Fruit fly (Drosophila melanogaster) whole organism, embryonic: ENCODE data around the gene CG8892.

Experiments used
- Antp ChIP-seq: fragments of 200-800 bp; sonication (Bioruptor generic); optimal IDR thresholded peaks from 3 replicates; lab custom pipeline; 2016; ENCODE audit warnings: missing biosample characterization, missing genetic modification characterization
- Atf6 ChIP-seq: fragments of 200-800 bp; sonication (Bioruptor generic); IDR thresholded peaks from 2 replicates; pipeline ENCODE4 v1.3.6; 2022; ENCODE audit warnings: missing biosample characterization, missing genetic modification characterization
- CG10366 ChIP-seq: fragments of 200-800 bp; sonication (Bioruptor generic); IDR thresholded peaks from 2 replicates; pipeline ENCODE4 v1.3.6; 2022; ENCODE audit warnings: missing biosample characterization, missing genetic modification characterization
- CG11085 ChIP-seq: fragments of 200-800 bp; sonication (Bioruptor generic); IDR thresholded peaks from 2 replicates; pipeline ENCODE4 v1.3.6; 2022; ENCODE audit warnings: missing biosample characterization, missing genetic modification characterization
- CG11398 ChIP-seq: fragments of 200-800 bp; sonication (Bioruptor generic); optimal IDR thresholded peaks from 2 replicates; lab custom pipeline; 2016; ENCODE audit warnings: missing biosample characterization, missing genetic modification characterization
- CG12769 ChIP-seq: fragments of 200-800 bp; sonication (Bioruptor generic); optimal IDR thresholded peaks from 2 replicates; lab custom pipeline; 2019; ENCODE audit warnings: missing biosample characterization, mild to moderate bottlenecking, missing genetic modification characterization, moderate library complexity
- CG16863 ChIP-seq: fragments of 200-800 bp; sonication (Bioruptor generic); optimal IDR thresholded peaks from 3 replicates; lab custom pipeline; 2016; ENCODE audit warnings: missing biosample characterization, missing genetic modification characterization
- CG17385 ChIP-seq: fragments of 200-800 bp; sonication (Bioruptor generic); optimal IDR thresholded peaks from 3 replicates; lab custom pipeline; 2018; ENCODE audit warnings: missing biosample characterization, mild to moderate bottlenecking, missing genetic modification characterization
- CG17568 ChIP-seq: fragments of 200-800 bp; sonication (Bioruptor generic); optimal IDR thresholded peaks from 2 replicates; lab custom pipeline; 2018; ENCODE audit warnings: missing biosample characterization, mild to moderate bottlenecking, missing genetic modification characterization, moderate library complexity
- CG17829 ChIP-seq: fragments of 200-800 bp; optimal IDR thresholded peaks from 2 replicates; lab custom pipeline; 2019; ENCODE audit warnings: missing biosample characterization, mild to moderate bottlenecking, missing genetic modification characterization, moderate library complexity
- CG18476 ChIP-seq: fragments of 200-800 bp; sonication (Bioruptor generic); optimal IDR thresholded peaks from 2 replicates; lab custom pipeline; 2016; ENCODE audit warnings: missing biosample characterization, mild to moderate bottlenecking, missing genetic modification characterization
- CG2116 ChIP-seq: fragments of 200-800 bp; sonication (Bioruptor generic); optimal IDR thresholded peaks from 3 replicates; lab custom pipeline; 2018; ENCODE audit warnings: missing biosample characterization, mild to moderate bottlenecking, missing genetic modification characterization
- CG2199 ChIP-seq: fragments of 200-800 bp; sonication (Bioruptor generic); IDR thresholded peaks from 3 replicates; pipeline ENCODE4 v1.3.6; 2022; ENCODE audit warnings: missing biosample characterization, missing genetic modification characterization
- CG30020 ChIP-seq: fragments of 200-800 bp; optimal IDR thresholded peaks from 2 replicates; lab custom pipeline; 2019; ENCODE audit warnings: missing biosample characterization, mild to moderate bottlenecking, missing genetic modification characterization, moderate library complexity
- CG32532 ChIP-seq: fragments of 200-800 bp; sonication (Bioruptor generic); IDR thresholded peaks from 2 replicates; pipeline ENCODE4 v1.3.6; 2022; ENCODE audit warnings: missing biosample characterization, missing genetic modification characterization
- CG33557 ChIP-seq: fragments of 200-800 bp; sonication (Bioruptor generic); optimal IDR thresholded peaks from 2 replicates; lab custom pipeline; 2019; ENCODE audit warnings: missing biosample characterization, mild to moderate bottlenecking, missing genetic modification characterization, moderate library complexity
- CG4820 ChIP-seq: fragments of 200-800 bp; sonication (Bioruptor generic); optimal IDR thresholded peaks from 3 replicates; lab custom pipeline; 2016; ENCODE audit warnings: missing biosample characterization, missing genetic modification characterization
- CG6813 ChIP-seq: fragments of 200-800 bp; sonication (Bioruptor generic); optimal IDR thresholded peaks from 2 replicates; lab custom pipeline; 2017; ENCODE audit warnings: missing biosample characterization, missing genetic modification characterization, mild to moderate bottlenecking, moderate library complexity, missing genetic modification reagents
- CG6854 ChIP-seq: fragments of 200-800 bp; sonication (Bioruptor generic); optimal IDR thresholded peaks from 3 replicates; lab custom pipeline; 2017; ENCODE audit warnings: missing biosample characterization, mild to moderate bottlenecking, missing genetic modification characterization
- CG7963 ChIP-seq: fragments of 200-800 bp; sonication (Bioruptor generic); IDR thresholded peaks from 3 replicates; pipeline ENCODE4 v1.3.6; 2022; ENCODE audit warnings: missing biosample characterization, missing genetic modification characterization; ENCODE audit not compliant: partially characterized antibody
- CG9437 ChIP-seq: fragments of 200-800 bp; sonication (Bioruptor generic); optimal IDR thresholded peaks from 2 replicates; lab custom pipeline; 2018; ENCODE audit warnings: missing biosample characterization, mild to moderate bottlenecking, missing genetic modification characterization
- CG9876 ChIP-seq: fragments of 200-800 bp; sonication (Bioruptor generic); optimal IDR thresholded peaks from 2 replicates; lab custom pipeline; 2016; ENCODE audit warnings: missing biosample characterization, missing genetic modification characterization
- D ChIP-seq, 2 experiments: fragments of 200-800 bp in 1 of 2; fragments of >200 bp in 1 of 2; sonication (Bioruptor generic) in 1 of 2; optimal IDR thresholded peaks; 2 replicates in 1 of 2; 3 replicates in 1 of 2; lab custom pipeline; 2017; ENCODE audit warnings: mild to moderate bottlenecking in 1 of 2, missing biosample characterization in 1 of 2, missing genetic modification characterization in 1 of 2, missing genetic modification reagents in 1 of 2
- Fer1 ChIP-seq: fragments of 200-800 bp; sonication (Bioruptor generic); optimal IDR thresholded peaks from 2 replicates; lab custom pipeline; 2017; ENCODE audit warnings: missing biosample characterization, mild to moderate bottlenecking, missing genetic modification characterization
- Fer3 ChIP-seq: fragments of 200-800 bp; sonication (Bioruptor generic); optimal IDR thresholded peaks from 2 replicates; lab custom pipeline; 2018; ENCODE audit warnings: missing biosample characterization, mild to moderate bottlenecking, missing genetic modification characterization, moderate library complexity
- MTF-1 ChIP-seq: fragments of 200-800 bp; sonication (Bioruptor generic); optimal IDR thresholded peaks from 2 replicates; lab custom pipeline; 2018; ENCODE audit warnings: missing biosample characterization, mild to moderate bottlenecking, missing genetic modification characterization, borderline replicate concordance
- Max ChIP-seq: fragments of 200-800 bp; sonication (Bioruptor generic); optimal IDR thresholded peaks from 2 replicates; lab custom pipeline; 2016; ENCODE audit warnings: missing biosample characterization, mild to moderate bottlenecking, missing genetic modification characterization
- Ptx1 ChIP-seq: fragments of 200-800 bp; sonication (Bioruptor generic); IDR thresholded peaks from 2 replicates; pipeline ENCODE4 v1.3.6; 2022; ENCODE audit warnings: missing biosample characterization, missing genetic modification characterization
- Sox102F ChIP-seq: fragments of 200-800 bp; sonication (Bioruptor generic); optimal IDR thresholded peaks from 2 replicates; lab custom pipeline; 2018; ENCODE audit warnings: missing biosample characterization, mild to moderate bottlenecking, missing genetic modification characterization, moderate library complexity
- Sry-β ChIP-seq: fragments of 200-800 bp; sonication (Bioruptor generic); optimal IDR thresholded peaks from 2 replicates; lab custom pipeline; 2018; ENCODE audit warnings: missing biosample characterization, mild to moderate bottlenecking, missing genetic modification characterization, moderate library complexity
- Sry-δ ChIP-seq: fragments of 200-800 bp; sonication (Bioruptor generic); optimal IDR thresholded peaks from 2 replicates; lab custom pipeline; 2016; ENCODE audit warnings: missing biosample characterization, missing genetic modification characterization
- al ChIP-seq: fragments of 200-800 bp; sonication (Bioruptor generic); IDR thresholded peaks from 2 replicates; pipeline ENCODE4 v1.3.6; 2022; ENCODE audit warnings: missing biosample characterization, missing genetic modification characterization
- ato ChIP-seq: fragments of 200-800 bp; sonication (Bioruptor generic); IDR thresholded peaks from 2 replicates; pipeline ENCODE4 v1.3.6; 2022; ENCODE audit warnings: missing biosample characterization, missing genetic modification characterization; ENCODE audit not compliant: partially characterized antibody
- br ChIP-seq: fragments of >200 bp; optimal IDR thresholded peaks from 2 replicates; lab custom pipeline; 2017
- cg ChIP-seq: fragments of 200-800 bp; sonication (Bioruptor generic); optimal IDR thresholded peaks from 3 replicates; lab custom pipeline; 2019; ENCODE audit warnings: missing biosample characterization, mild to moderate bottlenecking, missing genetic modification characterization, moderate library complexity
- ems ChIP-seq: fragments of 200-800 bp; sonication (Bioruptor generic); optimal IDR thresholded peaks from 3 replicates; lab custom pipeline; 2016; ENCODE audit warnings: missing biosample characterization, missing genetic modification characterization
- fd64A ChIP-seq: fragments of 200-800 bp; sonication (Bioruptor generic); optimal IDR thresholded peaks from 3 replicates; lab custom pipeline; 2018; ENCODE audit warnings: missing biosample characterization, mild to moderate bottlenecking, missing genetic modification characterization
- fru ChIP-seq: fragments of >200 bp; optimal IDR thresholded peaks from 2 replicates; lab custom pipeline; 2017
- fu2 ChIP-seq: fragments of 200-800 bp; sonication (Bioruptor generic); optimal IDR thresholded peaks from 2 replicates; lab custom pipeline; 2016; ENCODE audit warnings: missing biosample characterization, missing genetic modification characterization
- gce ChIP-seq: fragments of 200-800 bp; sonication (Bioruptor generic); IDR thresholded peaks from 3 replicates; pipeline ENCODE4 v1.3.6; 2022; ENCODE audit warnings: missing biosample characterization, missing genetic modification characterization
- grau ChIP-seq: fragments of 200-800 bp; optimal IDR thresholded peaks from 3 replicates; lab custom pipeline; 2019; ENCODE audit warnings: missing biosample characterization, mild to moderate bottlenecking, missing genetic modification characterization, moderate library complexity
- maf-S ChIP-seq: fragments of 200-800 bp; sonication (Bioruptor generic); optimal IDR thresholded peaks from 2 replicates; lab custom pipeline; 2016; ENCODE audit warnings: missing biosample characterization, missing genetic modification characterization
- mam ChIP-seq: fragments of 200-800 bp; sonication (Bioruptor generic); optimal IDR thresholded peaks from 3 replicates; lab custom pipeline; 2016; ENCODE audit warnings: missing biosample characterization, missing genetic modification characterization
- pb ChIP-seq: fragments of 200-800 bp; sonication (Bioruptor generic); optimal IDR thresholded peaks from 3 replicates; lab custom pipeline; 2016; ENCODE audit warnings: missing biosample characterization, missing genetic modification characterization
- salm ChIP-seq: fragments of 200-800 bp; sonication (Bioruptor generic); optimal IDR thresholded peaks from 2 replicates; lab custom pipeline; 2018; ENCODE audit warnings: missing biosample characterization, mild to moderate bottlenecking, missing genetic modification characterization
- schlank ChIP-seq: fragments of 200-800 bp; sonication (Bioruptor generic); optimal IDR thresholded peaks from 2 replicates; lab custom pipeline; 2018; ENCODE audit warnings: missing biosample characterization, mild to moderate bottlenecking, missing genetic modification characterization
- sima ChIP-seq: fragments of 200-800 bp; sonication (Bioruptor generic); optimal IDR thresholded peaks from 2 replicates; lab custom pipeline; 2016; ENCODE audit warnings: missing biosample characterization, missing genetic modification characterization
- slbo ChIP-seq: fragments of 200-800 bp; sonication (Bioruptor generic); IDR thresholded peaks from 2 replicates; pipeline ENCODE4 v1.3.6; 2022; ENCODE audit warnings: missing biosample characterization, missing genetic modification characterization
- tx ChIP-seq: fragments of 200-800 bp; sonication (Bioruptor generic); optimal IDR thresholded peaks from 2 replicates; lab custom pipeline; 2016; ENCODE audit warnings: missing biosample characterization, missing genetic modification characterization
- vfl ChIP-seq: fragments of 200-800 bp; sonication (Bioruptor generic); optimal IDR thresholded peaks from 2 replicates; lab custom pipeline; 2016; ENCODE audit warnings: missing biosample characterization, missing genetic modification characterization

Gene CG8892

dm6 chr2L:4981278-4981966, at the start of gene CG8892, which contains the start of gene CG34126 (continued):
- TF ChIP-seq ems (peak; percentile 96), Sry-δ (GFP tag; lab: Kevin White, UChicago) (peak; percentile 73), CG10366 (peak; percentile 94), cg (GFP tag; lab: Kevin White, UChicago) (no peak), CG32532 (GFP tag; lab: Robert Waterston, UW) (peak; percentile 96), pb (GFP tag; lab: Kevin White, UChicago) (peak; percentile 85), fd64A (GFP tag; lab: Kevin White, UChicago) (peak; percentile 77), CG30020 (tag; lab: Kevin White, UChicago) (peak; percentile 89), MTF-1 (GFP tag; lab: Kevin White, UChicago) (peak; percentile 81), Atf6 (GFP tag; lab: Robert Waterston, UW) (peak; percentile 97), slbo (GFP tag; lab: Robert Waterston, UW) (peak; percentile 98), CG9876 (peak; percentile 96), sima (GFP tag; lab: Kevin White, UChicago) (peak; percentile 83), tx (GFP tag; lab: Kevin White, UChicago) (peak; percentile 97), CG2199 (peak; percentile 74; the same call in 1 of the 3 replicates), maf-S (GFP tag; lab: Kevin White, UChicago) (peak; percentile 96), D (optimal IDR thresholded peaks at IDR 0.05; lab: Kevin White, UChicago) (no peak), D (GFP tag; optimal IDR thresholded peaks at IDR 0.05; lab: Kevin White, UChicago) (peak; percentile 97), CG4820 (peak; percentile 98), salm (peak; percentile 87), fru (lab: Kevin White, UChicago) (no peak), Fer3 (tag; lab: Kevin White, UChicago) (peak; percentile 97), Sox102F (peak; percentile 94), Antp (GFP tag; lab: Kevin White, UChicago) (peak; percentile 96), schlank (tag; lab: Kevin White, UChicago) (peak; percentile 81), ato (GFP tag; lab: Robert Waterston, UW) (no peak), CG7963 (GFP tag; lab: Robert Waterston, UW) (no peak), Ptx1 (GFP tag; lab: Robert Waterston, UW) (peak; percentile 98), CG18476 (GFP tag; lab: Kevin White, UChicago) (peak; percentile 96), br (lab: Kevin White, UChicago) (no peak), CG17385 (GFP tag; lab: Kevin White, UChicago) (peak; percentile 93), CG33557 (GFP tag; lab: Kevin White, UChicago) (peak; percentile 97), fu2 (peak; percentile 96), gce (GFP tag; lab: Robert Waterston, UW) (peak; percentile 78; the same call in 2 of the 3 replicates), CG6854 (peak; percentile 89), CG17829 (tag; lab: Kevin White, UChicago) (peak; percentile 98), CG12769 (tag; lab: Kevin White, UChicago) (no peak), vfl (GFP tag; lab: Kevin White, UChicago) (peak; percentile 97), CG11085 (GFP tag; lab: Robert Waterston, UW) (peak; percentile 94), Max (GFP tag; lab: Kevin White, UChicago) (peak; percentile 99), CG16863 (GFP tag; lab: Kevin White, UChicago) (peak; percentile 95), CG9437 (peak; percentile 92), CG6813 (peak; percentile 90), Fer1 (GFP tag; lab: Kevin White, UChicago) (peak; percentile 97), CG2116 (GFP tag; lab: Kevin White, UChicago) (peak; percentile 87), CG17568 (GFP tag; lab: Kevin White, UChicago) (no peak), CG11398 (GFP tag; lab: Kevin White, UChicago) (peak; percentile 82), Sry-β (GFP tag; lab: Kevin White, UChicago) (peak; percentile 81), grau (tag; lab: Kevin White, UChicago) (peak; percentile 96), al (GFP tag; lab: Robert Waterston, UW) (peak; percentile 97), mam (peak; percentile 98)
